Worm (Caenorhabditis elegans) whole organism, L2 larva: Measurements from ENCODE around the gene R12C12.9.

Source experiments
- F13H6.1 ChIP-seq: sonication (generic microtip); optimal IDR thresholded peaks from 2 replicates; lab custom pipeline; 2016; ENCODE audit warnings: missing genetic modification characterization, missing compliant biosample characterization
- elt-3 ChIP-seq: sonication (generic microtip); optimal IDR thresholded peaks from 2 replicates; lab custom pipeline; 2017; ENCODE audit warnings: missing biosample characterization, missing genetic modification characterization
- gmeb-1 ChIP-seq: fragments of 150-350 bp; optimal IDR thresholded peaks from 2 replicates; lab custom pipeline; 2014; ENCODE audit warnings: missing biosample characterization, missing genetic modification characterization
- lin-13 ChIP-seq: fragments of 150-350 bp; optimal IDR thresholded peaks from 2 replicates; lab custom pipeline; 2014; ENCODE audit warnings: missing biosample characterization, missing genetic modification reagents, missing genetic modification characterization
- mdl-1 ChIP-seq, 2 experiments: fragments of 150-350 bp in 1 of 2; sonication (generic microtip) in 1 of 2; optimal IDR thresholded peaks; 2 replicates each; lab custom pipeline; 2017; ENCODE audit warnings: missing biosample characterization in 2 of 2, missing genetic modification characterization in 2 of 2
- nhr-12 ChIP-seq: fragments of 150-350 bp; optimal IDR thresholded peaks from 2 replicates; lab custom pipeline; 2014; ENCODE audit warnings: missing biosample characterization, missing genetic modification characterization
- nhr-6 ChIP-seq: fragments of 150-350 bp; optimal IDR thresholded peaks from 2 replicates; lab custom pipeline; 2014; ENCODE audit warnings: missing biosample characterization, missing genetic modification characterization
- nhr-77 ChIP-seq: fragments of 150-350 bp; optimal IDR thresholded peaks from 2 replicates; lab custom pipeline; 2014; ENCODE audit warnings: missing biosample characterization, missing genetic modification characterization
- unc-39 ChIP-seq: fragments of 150-350 bp; optimal IDR thresholded peaks from 2 replicates; lab custom pipeline; 2014; ENCODE audit warnings: missing biosample characterization, missing genetic modification characterization
- ztf-11 ChIP-seq: sonication (generic microtip); optimal IDR thresholded peaks from 2 replicates; lab custom pipeline; 2017; ENCODE audit warnings: missing biosample characterization, missing genetic modification characterization

DNA sequence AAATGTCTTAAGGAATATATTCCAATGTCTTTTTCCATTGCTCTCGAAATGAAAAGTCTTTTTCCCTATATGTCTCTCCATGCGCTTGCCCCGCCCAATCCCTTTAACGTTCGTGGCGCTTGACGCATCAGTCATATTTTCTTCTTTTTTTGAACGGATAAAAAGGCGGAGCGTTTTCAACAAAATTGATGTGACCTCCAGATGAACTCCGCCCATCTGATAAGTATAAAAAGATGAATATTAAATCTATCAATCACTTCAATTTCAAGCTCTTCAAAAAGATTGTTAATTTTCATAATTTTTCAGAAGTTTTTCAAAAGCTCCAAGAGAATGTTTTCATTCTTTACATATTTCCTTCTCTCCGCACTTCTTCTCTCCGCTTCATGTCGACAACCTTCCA is 28.7 kb downstream of the R12C12.9 start, which contains the start of gene ins-4:
- TF ChIP-seq nhr-6 (tag; lab: Kevin White, UChicago) (no peak), nhr-12 (tag; lab: Kevin White, UChicago) (no peak), nhr-77 (tag; lab: Kevin White, UChicago) (no peak), gmeb-1 (tag; lab: Kevin White, UChicago) (no peak), unc-39 (tag; lab: Kevin White, UChicago) (no peak), ztf-11 (no peak), F13H6.1 (tag; lab: Kevin White, UChicago) (no peak), elt-3 (no peak), lin-13 (GFP tag; lab: Kevin White, UChicago) (no peak), mdl-1 (tag; optimal IDR thresholded peaks at IDR 0.05; lab: Kevin White, UChicago) (no peak)
